Worm (Caenorhabditis elegans) whole organism, L1 larva: ENCODE measurements around the gene F40G9.17.

ENCODE experiments used
- fkh-4 ChIP-seq: sonication (generic microtip); optimal IDR thresholded peaks from 2 replicates; lab custom pipeline; 2016; ENCODE audit warnings: missing compliant biosample characterization, missing genetic modification characterization, borderline replicate concordance
- unc-62 ChIP-seq: fragments of 150-350 bp; optimal IDR thresholded peaks from 2 replicates; lab custom pipeline; 2014; ENCODE audit warnings: missing biosample characterization, missing genetic modification reagents, missing genetic modification characterization
- unc-98 ChIP-seq: fragments of 200-800 bp; sonication (Bioruptor generic); IDR thresholded peaks from 2 replicates; pipeline ENCODE4 v1.3.6; 2022; ENCODE audit warnings: missing genetic modification characterization, missing compliant biosample characterization

DNA sequence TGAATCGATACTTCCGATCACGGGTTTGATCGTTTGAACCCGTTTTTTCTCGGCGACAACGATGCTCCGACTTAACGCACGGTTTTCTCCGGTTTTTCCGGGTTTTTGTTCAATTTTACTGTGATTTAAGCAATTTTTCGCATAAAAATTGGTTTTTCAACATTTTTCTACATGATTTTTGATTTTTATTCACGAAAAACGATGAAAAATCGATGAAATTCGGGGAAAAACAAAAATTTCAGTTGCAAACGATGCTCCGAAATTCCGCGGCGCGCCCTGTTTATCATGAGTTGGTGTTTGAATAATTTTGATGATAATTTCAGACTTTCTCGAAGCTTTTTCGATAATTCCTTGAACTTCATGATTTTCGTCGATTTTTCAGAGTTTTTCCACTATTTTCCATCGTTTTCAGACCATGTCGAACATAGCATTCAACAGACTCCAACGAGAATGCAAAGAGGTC, 5.8 kb upstream of the F40G9.17 start, which contains the start of gene ubc-20:
- TF ChIP-seq unc-98 (GFP tag; lab: Robert Waterston, UW) = no peak
- TF ChIP-seq unc-62 = no peak
- no peak for TF ChIP-seq fkh-4 (tag; lab: Kevin White, UChicago)
